Fruit fly (Drosophila melanogaster): ENCODE results near the gene shv.

dm6 chr2L:479483-480195, 26.7 kb downstream of the shv start, which contains the start of gene cbt:
- TF ChIP-seq CG1621 (tag; optimal IDR thresholded peaks at IDR 0.05), result peak; percentile 98
- peak; percentile 98 for TF ChIP-seq CG31627 (GFP tag; optimal IDR thresholded peaks at IDR 0.05)
- peak; percentile 97 for TF ChIP-seq CG11762 (GFP tag; optimal IDR thresholded peaks at IDR 0.05; ENCODE audit: insufficient read depth)
- TF ChIP-seq CG6792 (GFP tag; optimal IDR thresholded peaks at IDR 0.05), result peak; percentile 99

All from whole organism, prepupa.